Fruit fly (Drosophila melanogaster) whole organism, embryonic: ENCODE results near the gene mRpL15.

Experiments used
- ATbp ChIP-seq: fragments of 200-800 bp; sonication (Bioruptor generic); optimal IDR thresholded peaks from 2 replicates; lab custom pipeline; 2017; ENCODE audit warnings: missing biosample characterization, mild to moderate bottlenecking, missing genetic modification characterization, missing genetic modification reagents
- Atf3 ChIP-seq: fragments of 200-800 bp; sonication (Bioruptor generic); optimal IDR thresholded peaks from 3 replicates; lab custom pipeline; 2016; ENCODE audit warnings: missing biosample characterization, missing genetic modification characterization
- B-H2 ChIP-seq: fragments of 200-800 bp; sonication (Bioruptor generic); optimal IDR thresholded peaks from 2 replicates; lab custom pipeline; 2018; ENCODE audit warnings: missing biosample characterization, mild to moderate bottlenecking, missing genetic modification characterization
- CG10321 ChIP-seq: fragments of 200-800 bp; sonication (Bioruptor generic); IDR thresholded peaks from 2 replicates; pipeline ENCODE4 v1.3.6; 2022; ENCODE audit warnings: missing biosample characterization, missing genetic modification characterization
- CG10366 ChIP-seq: fragments of 200-800 bp; sonication (Bioruptor generic); IDR thresholded peaks from 2 replicates; pipeline ENCODE4 v1.3.6; 2022; ENCODE audit warnings: missing biosample characterization, missing genetic modification characterization
- CG11504 ChIP-seq: fragments of 200-800 bp; sonication (Bioruptor generic); optimal IDR thresholded peaks from 3 replicates; lab custom pipeline; 2019; ENCODE audit warnings: missing biosample characterization, mild to moderate bottlenecking, missing genetic modification characterization, moderate library complexity
- CG13775 ChIP-seq: fragments of 200-800 bp; sonication (Bioruptor generic); optimal IDR thresholded peaks from 3 replicates; lab custom pipeline; 2017; ENCODE audit warnings: missing biosample characterization, mild to moderate bottlenecking, missing genetic modification characterization
- CG14667 ChIP-seq: fragments of 200-800 bp; sonication (Bioruptor generic); IDR thresholded peaks from 2 replicates; pipeline ENCODE4 v1.3.6; 2022; ENCODE audit warnings: missing biosample characterization, missing genetic modification characterization
- CG18476 ChIP-seq: fragments of 200-800 bp; sonication (Bioruptor generic); optimal IDR thresholded peaks from 2 replicates; lab custom pipeline; 2016; ENCODE audit warnings: missing biosample characterization, mild to moderate bottlenecking, missing genetic modification characterization
- CG18599 ChIP-seq: fragments of 200-800 bp; sonication (Bioruptor generic); optimal IDR thresholded peaks from 3 replicates; lab custom pipeline; 2017; ENCODE audit warnings: missing biosample characterization, missing genetic modification characterization, mild to moderate bottlenecking, moderate library complexity, missing genetic modification reagents
- CG33213 ChIP-seq: fragments of 200-800 bp; sonication (Bioruptor generic); optimal IDR thresholded peaks from 3 replicates; lab custom pipeline; 2016; ENCODE audit warnings: missing biosample characterization, missing genetic modification characterization
- CG3407 ChIP-seq: fragments of 200-800 bp; sonication (Bioruptor generic); optimal IDR thresholded peaks from 2 replicates; lab custom pipeline; 2018; ENCODE audit warnings: missing biosample characterization, mild to moderate bottlenecking, missing genetic modification characterization
- CG5245 ChIP-seq: fragments of 200-800 bp; sonication (Bioruptor generic); optimal IDR thresholded peaks from 3 replicates; lab custom pipeline; 2016; ENCODE audit warnings: missing biosample characterization, missing genetic modification characterization
- CG6791 ChIP-seq: fragments of 200-800 bp; sonication (Bioruptor generic); IDR thresholded peaks from 3 replicates; pipeline ENCODE4 v1.3.6; 2022; ENCODE audit warnings: missing biosample characterization, missing genetic modification characterization; ENCODE audit not compliant: partially characterized antibody
- CG8359 ChIP-seq: fragments of 200-800 bp; sonication (Bioruptor generic); optimal IDR thresholded peaks from 2 replicates; lab custom pipeline; 2017; ENCODE audit warnings: missing biosample characterization, mild to moderate bottlenecking, missing genetic modification characterization, borderline replicate concordance
- CHES-1-like ChIP-seq: fragments of 200-800 bp; sonication (Bioruptor generic); optimal IDR thresholded peaks from 2 replicates; lab custom pipeline; 2016; ENCODE audit warnings: missing biosample characterization, missing genetic modification characterization
- D ChIP-seq, 2 experiments: fragments of 200-800 bp in 1 of 2; fragments of >200 bp in 1 of 2; sonication (Bioruptor generic) in 1 of 2; optimal IDR thresholded peaks; 2 replicates in 1 of 2; 3 replicates in 1 of 2; lab custom pipeline; 2017; ENCODE audit warnings: mild to moderate bottlenecking in 1 of 2, missing biosample characterization in 1 of 2, missing genetic modification characterization in 1 of 2, missing genetic modification reagents in 1 of 2
- Deaf1 ChIP-seq: fragments of 200-800 bp; optimal IDR thresholded peaks from 3 replicates; lab custom pipeline; 2019; ENCODE audit warnings: missing biosample characterization, mild to moderate bottlenecking, missing genetic modification characterization, moderate library complexity
- Fer3 ChIP-seq: fragments of 200-800 bp; sonication (Bioruptor generic); optimal IDR thresholded peaks from 2 replicates; lab custom pipeline; 2018; ENCODE audit warnings: missing biosample characterization, mild to moderate bottlenecking, missing genetic modification characterization, moderate library complexity
- H2.0 ChIP-seq: fragments of 200-800 bp; sonication (Bioruptor generic); IDR thresholded peaks from 2 replicates; pipeline ENCODE4 v1.3.6; 2022; ENCODE audit warnings: missing biosample characterization, missing genetic modification characterization
- HLH3B ChIP-seq: fragments of 200-800 bp; sonication (Bioruptor generic); IDR thresholded peaks from 2 replicates; pipeline ENCODE4 v1.3.6; 2022; ENCODE audit warnings: missing biosample characterization, missing genetic modification characterization
- Hmx ChIP-seq: fragments of 200-800 bp; sonication (Bioruptor generic); optimal IDR thresholded peaks from 2 replicates; lab custom pipeline; 2016; ENCODE audit warnings: missing biosample characterization, missing genetic modification characterization
- Hr39 ChIP-seq: fragments of >200 bp; optimal IDR thresholded peaks from 2 replicates; lab custom pipeline; 2017
- Myb ChIP-seq: fragments of 200-800 bp; sonication (Bioruptor generic); optimal IDR thresholded peaks from 2 replicates; lab custom pipeline; 2016; ENCODE audit warnings: missing biosample characterization, missing genetic modification characterization
- Trl ChIP-seq, 3 experiments: fragments of >200 bp in 2 of 3; fragments of 200-800 bp in 1 of 3; sonication (Bioruptor generic) in 1 of 3; optimal IDR thresholded peaks; 2 replicates in 1 of 3; 3 replicates in 2 of 3; lab custom pipeline; 2016 to 2017; ENCODE audit warnings: missing biosample characterization in 1 of 3, missing genetic modification characterization in 1 of 3
- Usf ChIP-seq: fragments of 200-800 bp; sonication (Bioruptor generic); optimal IDR thresholded peaks from 2 replicates; lab custom pipeline; 2017; ENCODE audit warnings: missing genotype, missing biosample characterization, missing genetic modification characterization
- Xrp1 ChIP-seq: fragments of 200-800 bp; sonication (Bioruptor generic); IDR thresholded peaks from 2 replicates; pipeline ENCODE4 v1.3.6; 2022; ENCODE audit warnings: missing biosample characterization, missing genetic modification characterization
- YL-1 ChIP-seq: fragments of 200-800 bp; sonication (Bioruptor generic); optimal IDR thresholded peaks from 3 replicates; lab custom pipeline; 2017; ENCODE audit warnings: missing biosample characterization, mild to moderate bottlenecking, missing genetic modification characterization
- ara ChIP-seq: fragments of 200-800 bp; sonication (Bioruptor generic); IDR thresholded peaks from 2 replicates; pipeline ENCODE4 v1.3.6; 2022; ENCODE audit warnings: missing biosample characterization, missing genetic modification characterization
- az2 ChIP-seq: fragments of 200-800 bp; sonication (Bioruptor generic); optimal IDR thresholded peaks from 3 replicates; lab custom pipeline; 2016; ENCODE audit warnings: missing biosample characterization, missing genetic modification characterization
- bsh ChIP-seq, 2 experiments: fragments of 200-800 bp; sonication (Bioruptor generic); optimal IDR thresholded peaks; 2 replicates each; lab custom pipeline; 2017 to 2018; ENCODE audit warnings: mild to moderate bottlenecking in 2 of 2, missing biosample characterization in 2 of 2, missing genetic modification characterization in 2 of 2, moderate library complexity in 1 of 2
- ci ChIP-seq: fragments of 200-800 bp; sonication (Bioruptor generic); IDR thresholded peaks from 3 replicates; pipeline ENCODE4 v1.3.6; 2022; ENCODE audit warnings: missing biosample characterization, missing genetic modification characterization
- corto ChIP-seq: fragments of 200-800 bp; sonication (Bioruptor generic); optimal IDR thresholded peaks from 2 replicates; lab custom pipeline; 2016; ENCODE audit warnings: missing biosample characterization, mild to moderate bottlenecking, missing genetic modification characterization, moderate library complexity
- exex ChIP-seq: fragments of 200-800 bp; sonication (Bioruptor generic); optimal IDR thresholded peaks from 4 replicates; lab custom pipeline; 2018; ENCODE audit warnings: missing biosample characterization, mild to moderate bottlenecking, missing genetic modification characterization, moderate library complexity
- fru ChIP-seq: fragments of >200 bp; optimal IDR thresholded peaks from 2 replicates; lab custom pipeline; 2017
- ftz-f1 ChIP-seq: fragments of 200-800 bp; sonication (Bioruptor generic); optimal IDR thresholded peaks from 2 replicates; lab custom pipeline; 2016; ENCODE audit warnings: missing biosample characterization, missing genetic modification characterization
- gro ChIP-seq: fragments of 200-800 bp; sonication (Bioruptor generic); optimal IDR thresholded peaks from 2 replicates; lab custom pipeline; 2016; ENCODE audit warnings: missing biosample characterization, missing genetic modification characterization
- gsb-n ChIP-seq: fragments of 200-800 bp; sonication (Bioruptor generic); optimal IDR thresholded peaks from 3 replicates; lab custom pipeline; 2018; ENCODE audit warnings: missing biosample characterization, mild to moderate bottlenecking, missing genetic modification characterization
- hbn ChIP-seq: fragments of 200-800 bp; sonication (Bioruptor generic); IDR thresholded peaks from 2 replicates; pipeline ENCODE4 v1.3.6; 2022; ENCODE audit warnings: missing biosample characterization, missing genetic modification characterization; ENCODE audit not compliant: partially characterized antibody
- her ChIP-seq: fragments of 200-800 bp; sonication (Bioruptor generic); optimal IDR thresholded peaks from 2 replicates; lab custom pipeline; 2016; ENCODE audit warnings: missing biosample characterization, missing genetic modification characterization
- inv ChIP-seq: fragments of 200-800 bp; sonication (Bioruptor generic); IDR thresholded peaks from 2 replicates; pipeline ENCODE4 v1.3.6; 2022; ENCODE audit warnings: missing biosample characterization, missing genetic modification characterization; ENCODE audit not compliant: partially characterized antibody
- lola ChIP-seq, 3 experiments: fragments of >200 bp in 2 of 3; fragments of 200-800 bp in 1 of 3; sonication (Bioruptor generic) in 1 of 3; optimal IDR thresholded peaks; 2 replicates each; lab custom pipeline; 2017 to 2019; ENCODE audit warnings: missing biosample characterization in 3 of 3, missing genetic modification characterization in 3 of 3, mild to moderate bottlenecking in 1 of 3, moderate library complexity in 1 of 3
- luna ChIP-seq: fragments of 200-800 bp; sonication (Bioruptor generic); optimal IDR thresholded peaks from 2 replicates; lab custom pipeline; 2016; ENCODE audit warnings: missing biosample characterization, missing genetic modification characterization
- psq ChIP-seq: fragments of 200-800 bp; sonication (Bioruptor generic); optimal IDR thresholded peaks from 2 replicates; lab custom pipeline; 2017; ENCODE audit warnings: missing biosample characterization, missing genetic modification characterization
- sens ChIP-seq: fragments of 200-800 bp; sonication (Bioruptor generic); peaks from one replicate; lab custom pipeline; 2016; ENCODE audit warnings: missing biosample characterization, missing genetic modification characterization
- slou ChIP-seq: fragments of 200-800 bp; sonication (Bioruptor generic); optimal IDR thresholded peaks from 3 replicates; lab custom pipeline; 2016; ENCODE audit warnings: missing biosample characterization, missing genetic modification characterization
- wdn ChIP-seq: fragments of 200-800 bp; sonication (Bioruptor generic); IDR thresholded peaks from 2 replicates; pipeline ENCODE4 v1.3.6; 2022; ENCODE audit warnings: missing biosample characterization, missing genetic modification characterization
- zen ChIP-seq: fragments of 200-800 bp; sonication (Bioruptor generic); optimal IDR thresholded peaks from 3 replicates; lab custom pipeline; 2018; ENCODE audit warnings: missing biosample characterization, mild to moderate bottlenecking, missing genetic modification characterization, moderate library complexity

mRpL15 gene

dm6 chr3L:20452813-20453682, 17.0 kb upstream of the mRpL15 start, which contains the start of gene CG5199 (continued):
- TF ChIP-seq Trl (optimal IDR thresholded peaks at IDR 0.05; lab: Kevin White, UChicago) = no peak
- TF ChIP-seq Trl (GFP tag; optimal IDR thresholded peaks at IDR 0.05; lab: Kevin White, UChicago) = peak; percentile 10
- no peak for TF ChIP-seq corto (GFP tag; lab: Kevin White, UChicago)
- TF ChIP-seq Xrp1 (GFP tag; lab: Robert Waterston, UW) = peak; percentile 67
- peak; percentile 25 for TF ChIP-seq Myb (GFP tag; lab: Kevin White, UChicago)
- TF ChIP-seq Deaf1 = no peak
- TF ChIP-seq zen (tag; lab: Kevin White, UChicago) = peak; percentile 60
- TF ChIP-seq CHES-1-like (GFP tag; lab: Kevin White, UChicago) = peak; percentile 28
- TF ChIP-seq psq (GFP tag; lab: Kevin White, UChicago) = peak; percentile 43
- TF ChIP-seq CG10321 (GFP tag; lab: Robert Waterston, UW) = no peak
- no peak for TF ChIP-seq Hmx (GFP tag; lab: Kevin White, UChicago)
- TF ChIP-seq luna (GFP tag; lab: Kevin White, UChicago) = no peak
- peak; percentile 85 for TF ChIP-seq CG13775 (GFP tag; lab: Kevin White, UChicago)
- TF ChIP-seq gro = no peak
- TF ChIP-seq HLH3B (GFP tag; lab: Robert Waterston, UW) = peak; percentile 42; the same call in 1 of the 2 replicates
- peak; percentile 70 for TF ChIP-seq gsb-n (tag; lab: Kevin White, UChicago)
- peak; percentile 83 for TF ChIP-seq CG11504 (tag; lab: Kevin White, UChicago)
- peak; percentile 69 for TF ChIP-seq CG18599 (GFP tag; lab: Kevin White, UChicago)
- TF ChIP-seq D (optimal IDR thresholded peaks at IDR 0.05; lab: Kevin White, UChicago) = no peak
- peak; percentile 57 for TF ChIP-seq D (GFP tag; optimal IDR thresholded peaks at IDR 0.05; lab: Kevin White, UChicago)
- no peak for TF ChIP-seq CG5245 (GFP tag; lab: Kevin White, UChicago)
- peak; percentile 42 for TF ChIP-seq slou (GFP tag; lab: Kevin White, UChicago)
- no peak for TF ChIP-seq ci (GFP tag; lab: Robert Waterston, UW)
- TF ChIP-seq bsh (GFP tag; optimal IDR thresholded peaks at IDR 0.05; lab: Kevin White, UChicago) = peak in 1 of 2 experiments; percentile 61
- peak; percentile 84 for TF ChIP-seq inv
- no peak for TF ChIP-seq wdn (GFP tag; lab: Robert Waterston, UW)
- TF ChIP-seq lola (GFP tag; optimal IDR thresholded peaks at IDR 0.05; lab: Kevin White, UChicago) = peak in 1 of 3 experiments; percentile 75
- TF ChIP-seq Atf3 (GFP tag; lab: Kevin White, UChicago) = no peak
- TF ChIP-seq Usf (GFP tag; lab: Kevin White, UChicago) = peak; percentile 55
- TF ChIP-seq B-H2 (GFP tag; lab: Kevin White, UChicago) = peak; percentile 54
- TF ChIP-seq exex = no peak
- peak; percentile 41 for TF ChIP-seq YL-1 (GFP tag; lab: Kevin White, UChicago)
- peak; percentile 43 for TF ChIP-seq Fer3 (tag; lab: Kevin White, UChicago)
- peak; percentile 61 for TF ChIP-seq hbn (GFP tag; lab: Robert Waterston, UW)
- TF ChIP-seq CG14667 (GFP tag; lab: Robert Waterston, UW) = peak; percentile 60
- TF ChIP-seq H2.0 = peak; percentile 46; the same call in 1 of the 2 replicates
- TF ChIP-seq ATbp (GFP tag; lab: Kevin White, UChicago) = no peak
- TF ChIP-seq ara (GFP tag; lab: Robert Waterston, UW) = no peak
- TF ChIP-seq CG10366 (GFP tag; lab: Robert Waterston, UW) = peak; percentile 30
- peak; percentile 13 for TF ChIP-seq her
- TF ChIP-seq CG18476 (GFP tag; lab: Kevin White, UChicago) = peak; percentile 19
- TF ChIP-seq Hr39 = no peak
- peak; percentile 46 for TF ChIP-seq az2 (GFP tag; lab: Kevin White, UChicago)
- no peak for TF ChIP-seq CG3407
- TF ChIP-seq CG6791 (GFP tag; lab: Robert Waterston, UW) = peak; percentile 75
- no peak for TF ChIP-seq fru
- peak; percentile 37 for TF ChIP-seq ftz-f1 (GFP tag; lab: Kevin White, UChicago)
- TF ChIP-seq CG33213 (GFP tag; lab: Kevin White, UChicago) = peak; percentile 12
- TF ChIP-seq CG8359 = peak; percentile 40
- TF ChIP-seq sens (GFP tag; lab: Kevin White, UChicago) = peak; percentile 81
